Fruit fly (Drosophila melanogaster) whole organism, adult: ENCODE results near the gene Rox8.

Source experiments
- CG11617 ChIP-seq: fragments of 200-800 bp; sonication (Bioruptor generic); optimal IDR thresholded peaks from 2 replicates; lab custom pipeline; 2017; ENCODE audit warnings: mild to moderate bottlenecking, missing biosample characterization, missing genetic modification reagents, missing genetic modification characterization
- CG14711 ChIP-seq: fragments of 200-800 bp; sonication (Bioruptor generic); optimal IDR thresholded peaks from 2 replicates; lab custom pipeline; 2018; ENCODE audit warnings: missing biosample characterization, mild to moderate bottlenecking, missing genetic modification characterization, moderate library complexity
- CG1620 ChIP-seq: fragments of 200-800 bp; sonication (Bioruptor generic); optimal IDR thresholded peaks from 2 replicates; lab custom pipeline; 2016; ENCODE audit warnings: missing biosample characterization, missing genetic modification characterization
- CG5204 ChIP-seq: fragments of 200-800 bp; sonication (Bioruptor generic); optimal IDR thresholded peaks from 2 replicates; lab custom pipeline; 2016; ENCODE audit warnings: missing biosample characterization, missing genetic modification characterization
- CG7101 ChIP-seq: fragments of 200-800 bp; sonication (Bioruptor generic); optimal IDR thresholded peaks from 2 replicates; lab custom pipeline; 2018; ENCODE audit warnings: missing biosample characterization, mild to moderate bottlenecking, missing genetic modification characterization, moderate library complexity
- Clk ChIP-seq: fragments of 200-800 bp; sonication (Bioruptor generic); optimal IDR thresholded peaks from 2 replicates; lab custom pipeline; 2017; ENCODE audit warnings: missing biosample characterization, missing genetic modification characterization
- Hr96 ChIP-seq: fragments of 200-800 bp; sonication (Bioruptor generic); optimal IDR thresholded peaks from 2 replicates; lab custom pipeline; 2016; ENCODE audit warnings: missing biosample characterization, missing genetic modification characterization
- Mnt ChIP-seq: fragments of 200-800 bp; sonication (Bioruptor generic); optimal IDR thresholded peaks from 2 replicates; lab custom pipeline; 2016; ENCODE audit warnings: missing biosample characterization, mild to moderate bottlenecking, missing genetic modification characterization
- bab1 ChIP-seq: fragments of 200-800 bp; sonication (Bioruptor generic); optimal IDR thresholded peaks from 3 replicates; lab custom pipeline; 2019; ENCODE audit warnings: missing biosample characterization, mild to moderate bottlenecking, missing genetic modification characterization, moderate library complexity
- cic ChIP-seq: fragments of 200-800 bp; sonication (Bioruptor generic); optimal IDR thresholded peaks from 2 replicates; lab custom pipeline; 2017; ENCODE audit warnings: missing biosample characterization, mild to moderate bottlenecking, missing genetic modification characterization, moderate library complexity
- kay ChIP-seq: fragments of 200-800 bp; sonication (Bioruptor generic); peaks from one replicate; lab custom pipeline; 2016; ENCODE audit warnings: missing biosample characterization, missing genetic modification characterization, borderline replicate concordance
- ovo ChIP-seq: fragments of 200-800 bp; sonication (Bioruptor generic); optimal IDR thresholded peaks from 2 replicates; lab custom pipeline; 2016; ENCODE audit warnings: missing biosample characterization, missing genetic modification characterization
- pad ChIP-seq: fragments of 200-800 bp; sonication (Bioruptor generic); optimal IDR thresholded peaks from 3 replicates; lab custom pipeline; 2017; ENCODE audit warnings: missing biosample characterization, missing genetic modification characterization, mild to moderate bottlenecking, moderate library complexity, missing genetic modification reagents

DNA sequence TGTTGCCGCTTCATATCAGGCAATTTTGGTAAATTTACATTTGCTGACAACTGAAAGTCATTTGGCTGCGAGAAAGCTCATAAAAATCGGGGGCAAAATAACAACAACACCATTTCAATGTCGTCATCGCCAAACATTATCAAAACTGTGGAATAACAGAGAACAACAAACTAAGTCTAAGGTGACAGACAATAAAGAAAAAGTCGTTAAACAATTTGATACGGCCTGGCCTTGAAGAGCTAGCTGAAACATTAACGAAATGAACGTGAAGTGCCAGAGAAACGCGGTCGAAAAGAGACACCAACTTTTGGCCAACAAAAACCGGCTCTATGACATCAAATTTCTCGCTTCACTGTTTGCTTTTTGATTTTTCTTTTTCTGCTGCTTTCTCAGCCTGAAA lies 42.1 kb upstream of the Rox8 start:
- TF ChIP-seq kay (GFP tag; lab: Kevin White, UChicago) (no peak), cic (GFP tag; lab: Kevin White, UChicago) (no peak), bab1 (GFP tag; lab: Kevin White, UChicago) (no peak), Clk (GFP tag; lab: Kevin White, UChicago) (no peak), Hr96 (GFP tag; lab: Kevin White, UChicago) (no peak), CG1620 (no peak), ovo (GFP tag; lab: Kevin White, UChicago) (no peak), Mnt (GFP tag; lab: Kevin White, UChicago) (no peak), CG5204 (GFP tag; lab: Kevin White, UChicago) (no peak), pad (GFP tag; lab: Kevin White, UChicago) (no peak), CG14711 (tag; lab: Kevin White, UChicago) (no peak), CG11617 (GFP tag; lab: Kevin White, UChicago) (no peak), CG7101 (no peak)
